Fruit fly (Drosophila melanogaster): ENCODE measurements around the gene Set2.

- TF ChIP-seq CG11762 (GFP tag; optimal IDR thresholded peaks at IDR 0.05; ENCODE audit: insufficient read depth), result no peak
- no peak for TF ChIP-seq Hr39 (GFP tag; optimal IDR thresholded peaks at IDR 0.05)
- TF ChIP-seq lz (GFP tag; optimal IDR thresholded peaks at IDR 0.05), result no peak
- TF ChIP-seq vri (GFP tag; optimal IDR thresholded peaks at IDR 0.05), result no peak
- no peak for TF ChIP-seq CG10669 (GFP tag; optimal IDR thresholded peaks at IDR 0.05)
- TF ChIP-seq fd59A (GFP tag; optimal IDR thresholded peaks at IDR 0.05), result no peak
Measured at dm6 chrX:13374979-13375378, 38.1 kb upstream of the Set2 start.

Data from whole organism, prepupa.